Worm (Caenorhabditis elegans) whole organism, early embryonic: ENCODE results near the gene ttr-27.

ENCODE experiments used
- B0310.2 ChIP-seq: sonication (generic microtip); optimal IDR thresholded peaks from 2 replicates; lab custom pipeline; 2016; ENCODE audit warnings: mild to moderate bottlenecking, missing genetic modification characterization, missing compliant biosample characterization
- F13C5.2 ChIP-seq: sonication (generic microtip); optimal IDR thresholded peaks from 2 replicates; lab custom pipeline; 2017; ENCODE audit warnings: mild to moderate bottlenecking, missing genetic modification characterization, inconsistent platforms, missing compliant biosample characterization
- aly-1 ChIP-seq: sonication (generic microtip); optimal IDR thresholded peaks from 2 replicates; lab custom pipeline; 2016; ENCODE audit warnings: missing genetic modification characterization, missing compliant biosample characterization
- ama-1 ChIP-seq: fragments of 150-350 bp; optimal IDR thresholded peaks from 2 replicates; lab custom pipeline; 2014
- ceh-13 ChIP-seq: fragments of 200-800 bp; sonication (Bioruptor generic); optimal IDR thresholded peaks from 2 replicates; lab custom pipeline; 2018; ENCODE audit warnings: mild to moderate bottlenecking, missing genetic modification characterization, missing compliant biosample characterization
- ceh-36 ChIP-seq: sonication (generic microtip); optimal IDR thresholded peaks from 2 replicates; lab custom pipeline; 2016; ENCODE audit warnings: missing genetic modification characterization, inconsistent platforms, missing compliant biosample characterization
- ets-7 ChIP-seq: sonication (generic microtip); optimal IDR thresholded peaks from 2 replicates; lab custom pipeline; 2016; ENCODE audit warnings: missing genotype, missing genetic modification characterization, missing compliant biosample characterization
- flt-1 ChIP-seq: fragments of 200-800 bp; sonication (Bioruptor generic); IDR thresholded peaks from 2 replicates; pipeline ENCODE4 v1.3.6; 2022; ENCODE audit warnings: missing genetic modification characterization, missing compliant biosample characterization
- hmbx-1 ChIP-seq: sonication (generic microtip); optimal IDR thresholded peaks from 2 replicates; lab custom pipeline; 2016; ENCODE audit warnings: mild to moderate bottlenecking, missing genetic modification characterization, missing compliant biosample characterization
- hmg-4 ChIP-seq: fragments of 200-800 bp; sonication (Bioruptor generic); optimal IDR thresholded peaks from 2 replicates; lab custom pipeline; 2018; ENCODE audit warnings: mild to moderate bottlenecking, missing genetic modification characterization, missing compliant biosample characterization
- hnd-1 ChIP-seq: sonication (generic microtip); optimal IDR thresholded peaks from 2 replicates; lab custom pipeline; 2016; ENCODE audit warnings: missing genetic modification characterization, missing compliant biosample characterization
- pes-1 ChIP-seq: fragments of 200-800 bp; sonication (Bioruptor generic); IDR thresholded peaks from 2 replicates; pipeline ENCODE4 v1.3.6; 2022; ENCODE audit warnings: missing genetic modification reagents, missing genetic modification characterization, missing compliant biosample characterization
- scrt-1 ChIP-seq: fragments of 200-800 bp; sonication (Bioruptor generic); IDR thresholded peaks from 2 replicates; pipeline ENCODE4 v1.3.6; 2022; ENCODE audit warnings: missing genetic modification characterization, missing compliant biosample characterization
- sea-1 ChIP-seq: fragments of 200-800 bp; sonication (Bioruptor generic); conservative IDR thresholded peaks from 2 replicates; pipeline ENCODE4 v1.3.6; 2022; ENCODE audit warnings: missing genetic modification characterization, missing compliant biosample characterization
- tbx-11 ChIP-seq: fragments of 200-800 bp; sonication (Bioruptor generic); IDR thresholded peaks from 2 replicates; pipeline ENCODE4 v1.3.6; 2022; ENCODE audit warnings: missing genetic modification characterization, missing compliant biosample characterization
- tbx-37 ChIP-seq: fragments of 200-800 bp; sonication (Bioruptor generic); conservative IDR thresholded peaks from 2 replicates; pipeline ENCODE4 v1.3.6; 2022; ENCODE audit warnings: missing genetic modification reagents, missing genetic modification characterization, missing compliant biosample characterization
- tra-4 ChIP-seq: sonication (generic microtip); optimal IDR thresholded peaks from 2 replicates; lab custom pipeline; 2017; ENCODE audit warnings: missing genetic modification characterization, missing compliant biosample characterization

The ttr-27 gene

DNA sequence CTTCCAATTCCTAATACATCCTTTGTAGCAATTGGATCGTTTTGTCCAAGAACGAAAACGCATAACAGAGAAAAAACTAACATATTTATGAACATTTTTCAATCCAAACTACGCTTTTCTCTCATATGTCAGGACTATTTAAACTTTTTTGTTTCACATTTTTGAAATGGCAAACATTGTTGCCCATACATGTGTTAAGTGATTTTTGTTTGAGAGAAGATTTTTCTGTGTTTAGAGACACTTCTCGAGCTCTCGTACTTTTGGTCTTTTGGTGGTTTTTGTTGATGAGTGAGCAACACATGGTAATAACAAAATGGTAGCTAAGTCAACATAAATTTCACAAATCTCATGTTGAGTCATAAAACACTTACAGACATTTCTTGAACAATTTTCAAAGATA, 1.2 kb upstream of the ttr-27 start, which contains the start of gene ttr-28:
TSS of gene ttr-28 (minus strand) at position 101 of the 400 bp plus-strand sequence.
- no peak for TF ChIP-seq ets-7 (tag; lab: Kevin White, UChicago)
- TF ChIP-seq B0310.2 (tag; lab: Kevin White, UChicago): no peak
- no peak for TF ChIP-seq ceh-13
- TF ChIP-seq F13C5.2 (tag; lab: Kevin White, UChicago): no peak
- no peak for TF ChIP-seq pes-1
- TF ChIP-seq sea-1: no peak
- no peak for TF ChIP-seq scrt-1 (GFP tag; lab: Robert Waterston, UW)
- TF ChIP-seq ceh-36 (tag; lab: Kevin White, UChicago): no peak
- TF ChIP-seq hmg-4 (GFP tag; lab: Kevin White, UChicago): no peak
- no peak for TF ChIP-seq tbx-37

DNA sequence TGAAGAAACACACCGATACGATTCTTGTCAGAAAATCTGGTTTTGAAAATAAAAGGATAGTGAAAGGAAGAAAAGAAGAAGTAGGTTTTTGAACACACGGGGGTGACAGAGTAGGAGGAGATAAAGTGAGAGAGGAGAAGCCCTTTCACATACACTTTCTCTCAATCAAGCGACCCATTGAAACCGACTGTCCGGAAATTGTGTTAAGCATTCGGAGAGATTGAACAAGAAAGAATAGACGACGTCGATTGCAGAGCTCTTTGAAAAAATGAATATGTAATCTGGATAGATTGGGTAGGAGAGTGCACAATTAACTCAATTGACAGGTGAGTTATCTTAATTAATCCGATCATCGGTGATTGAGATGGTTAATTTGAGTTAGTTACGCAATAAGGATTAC, 2.6 kb downstream of the ttr-27 start:
- TF ChIP-seq aly-1 (tag; lab: Kevin White, UChicago) (no peak), tbx-37 (no peak), ceh-36 (tag; lab: Kevin White, UChicago) (no peak), sea-1 (no peak), hmg-4 (GFP tag; lab: Kevin White, UChicago) (no peak), ama-1 (no peak), scrt-1 (GFP tag; lab: Robert Waterston, UW) (no peak), ceh-13 (no peak), B0310.2 (tag; lab: Kevin White, UChicago) (no peak), flt-1 (GFP tag; lab: Robert Waterston, UW) (no peak), hmbx-1 (tag; lab: Kevin White, UChicago) (no peak), ets-7 (tag; lab: Kevin White, UChicago) (no peak)

DNA sequence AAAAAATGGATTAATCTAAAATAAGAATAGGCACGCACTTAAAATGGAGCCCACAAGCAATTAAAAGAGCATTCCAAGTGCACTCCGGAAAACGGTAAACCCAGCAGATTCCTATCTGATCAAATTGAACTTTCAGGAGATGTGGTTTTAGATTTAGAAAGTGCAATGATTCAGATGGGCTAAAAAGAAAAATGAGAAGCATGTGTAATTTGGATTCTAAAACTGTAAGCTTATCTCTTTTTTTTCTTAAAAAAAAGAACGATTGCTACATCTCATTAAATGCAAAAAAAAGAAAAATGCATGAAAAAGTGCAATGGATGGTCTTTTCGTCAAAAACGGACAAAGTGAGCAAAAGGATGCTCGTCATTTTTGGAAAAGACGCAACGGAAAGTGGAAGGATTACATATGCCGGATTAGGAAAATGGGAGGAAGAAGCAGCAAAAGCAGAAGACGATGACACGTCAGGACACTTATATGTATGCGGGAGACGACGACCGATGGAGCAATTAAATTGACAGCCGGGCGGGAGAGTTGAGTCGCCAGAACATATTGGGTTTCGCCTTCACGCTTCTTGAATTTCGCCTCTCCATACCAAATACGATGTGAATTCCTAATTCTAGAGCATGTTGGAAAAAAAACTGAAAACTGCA, 5.2 kb downstream of the ttr-27 start:
- no peak for TF ChIP-seq hmbx-1 (tag; lab: Kevin White, UChicago)
- no peak for TF ChIP-seq tbx-11
- no peak for TF ChIP-seq tbx-37
- no peak for TF ChIP-seq F13C5.2 (tag; lab: Kevin White, UChicago)

DNA sequence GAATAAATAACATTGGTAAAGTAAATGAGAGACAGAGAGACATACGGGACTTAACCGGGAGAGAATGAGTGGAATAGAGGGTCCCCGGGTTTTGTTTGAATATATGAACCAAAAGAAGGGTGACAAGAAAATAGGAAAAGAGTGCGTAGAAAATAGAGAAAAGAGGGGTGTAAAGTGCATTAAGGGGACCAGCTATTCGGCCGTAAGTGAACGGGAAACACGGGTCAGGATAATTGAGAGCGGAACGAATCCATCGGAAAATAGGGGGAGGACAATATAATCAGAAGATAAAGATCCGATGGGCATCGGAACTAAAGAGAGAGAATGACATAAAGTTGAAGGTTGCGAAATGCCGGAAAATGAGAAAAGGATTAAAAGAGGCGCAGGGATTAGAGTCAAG, 6.6 kb downstream of the ttr-27 start:
- TF ChIP-seq tbx-37 (no peak), tbx-11 (no peak), F13C5.2 (tag; lab: Kevin White, UChicago) (no peak), aly-1 (tag; lab: Kevin White, UChicago) (no peak), sea-1 (no peak), hmg-4 (GFP tag; lab: Kevin White, UChicago) (no peak), ceh-36 (tag; lab: Kevin White, UChicago) (no peak), scrt-1 (GFP tag; lab: Robert Waterston, UW) (no peak), ets-7 (tag; lab: Kevin White, UChicago) (no peak), flt-1 (GFP tag; lab: Robert Waterston, UW) (no peak), hmbx-1 (tag; lab: Kevin White, UChicago) (no peak), B0310.2 (tag; lab: Kevin White, UChicago) (no peak), ama-1 (no peak), hnd-1 (tag; lab: Kevin White, UChicago) (no peak)

DNA sequence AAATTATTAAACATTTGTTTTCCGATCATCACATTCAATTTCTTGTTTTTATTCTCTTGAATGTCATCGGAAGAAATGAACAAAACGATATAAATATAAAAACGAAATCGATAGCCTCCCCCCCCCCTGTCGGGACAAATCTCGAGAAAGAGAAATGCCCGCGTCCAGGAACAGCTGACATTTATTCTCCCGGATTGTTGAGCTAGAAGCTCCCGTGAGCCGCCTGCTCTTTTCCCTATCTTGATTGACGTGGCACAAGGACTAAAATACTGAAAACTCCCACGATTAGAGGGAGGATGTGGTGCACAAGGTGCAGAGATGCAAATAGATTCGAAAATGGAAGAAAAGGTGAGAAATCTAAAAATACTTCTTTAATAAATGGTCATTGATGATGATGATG, 7.0 kb downstream of the ttr-27 start:
- TF ChIP-seq aly-1 (tag; lab: Kevin White, UChicago): no peak
- no peak for TF ChIP-seq hmbx-1 (tag; lab: Kevin White, UChicago)
- no peak for TF ChIP-seq pes-1
- TF ChIP-seq ceh-36 (tag; lab: Kevin White, UChicago): no peak
- no peak for TF ChIP-seq B0310.2 (tag; lab: Kevin White, UChicago)
- TF ChIP-seq ets-7 (tag; lab: Kevin White, UChicago): no peak
- TF ChIP-seq ceh-13: no peak
- TF ChIP-seq tbx-37: no peak
- no peak for TF ChIP-seq sea-1
- no peak for TF ChIP-seq hnd-1 (tag; lab: Kevin White, UChicago)
- TF ChIP-seq tra-4 (tag; lab: Kevin White, UChicago): no peak
- no peak for TF ChIP-seq F13C5.2 (tag; lab: Kevin White, UChicago)
- no peak for TF ChIP-seq ama-1
- TF ChIP-seq tbx-11: no peak
- no peak for TF ChIP-seq flt-1 (GFP tag; lab: Robert Waterston, UW)
- no peak for TF ChIP-seq scrt-1 (GFP tag; lab: Robert Waterston, UW)
- TF ChIP-seq hmg-4 (GFP tag; lab: Kevin White, UChicago): no peak

DNA sequence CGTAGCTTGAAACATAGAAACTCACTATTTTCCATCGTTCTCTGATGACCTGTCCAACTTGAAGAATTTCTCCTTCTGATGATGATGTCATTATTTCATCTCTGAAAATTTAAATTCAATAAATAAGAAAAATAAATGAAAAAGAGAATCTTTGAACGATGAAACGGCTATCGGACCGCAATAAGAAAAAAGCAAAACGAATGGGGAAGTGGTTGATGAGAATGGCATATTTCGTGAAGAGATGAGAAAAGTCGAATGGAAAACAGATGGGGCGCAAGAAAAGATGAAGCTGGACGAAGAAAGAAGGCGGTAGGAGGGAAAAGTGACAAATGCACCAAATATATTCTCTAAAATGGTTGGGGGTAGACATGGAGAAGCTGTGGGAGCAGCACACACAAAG, 8.1 kb downstream of the ttr-27 start, which contains the start of gene ttbk-7:
TSS of gene ttbk-7 (minus strand) at position 101 of the 400 bp plus-strand sequence.
- TF ChIP-seq tbx-11: no peak
- TF ChIP-seq sea-1: no peak
- no peak for TF ChIP-seq scrt-1 (GFP tag; lab: Robert Waterston, UW)
- TF ChIP-seq aly-1 (tag; lab: Kevin White, UChicago): no peak
- TF ChIP-seq hmg-4 (GFP tag; lab: Kevin White, UChicago): no peak
- no peak for TF ChIP-seq ets-7 (tag; lab: Kevin White, UChicago)
- no peak for TF ChIP-seq hnd-1 (tag; lab: Kevin White, UChicago)
- TF ChIP-seq B0310.2 (tag; lab: Kevin White, UChicago): no peak
- TF ChIP-seq ceh-13: no peak
- TF ChIP-seq ceh-36 (tag; lab: Kevin White, UChicago): no peak

DNA sequence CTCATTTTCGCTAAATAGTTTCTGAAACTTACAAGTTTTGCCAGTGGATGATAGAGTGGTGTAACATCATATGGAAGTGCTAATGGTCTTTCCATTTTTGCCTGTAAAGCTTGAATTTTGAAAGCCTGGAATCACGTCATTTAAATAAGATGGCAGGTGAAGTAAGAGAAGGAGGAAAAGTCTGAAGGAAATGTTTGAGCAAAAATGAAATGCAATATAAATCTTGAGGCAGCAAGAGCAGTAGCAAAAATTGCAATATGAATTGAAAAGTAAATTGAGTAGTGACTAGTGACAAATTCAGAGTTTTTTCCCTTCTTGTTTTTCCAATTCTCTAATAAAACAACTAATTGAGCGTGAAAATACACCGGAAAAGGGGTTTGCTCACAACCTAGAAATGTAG, 18.0 kb downstream of the ttr-27 start, which contains the start of gene glb-24:
TSS of gene glb-24 (minus strand) at position 101 of the 400 bp plus-strand sequence.
- TF ChIP-seq tra-4 (tag; lab: Kevin White, UChicago) (no peak), ceh-36 (tag; lab: Kevin White, UChicago) (no peak), tbx-37 (no peak), ceh-13 (no peak), ama-1 (no peak), flt-1 (GFP tag; lab: Robert Waterston, UW) (no peak), sea-1 (no peak), tbx-11 (no peak), F13C5.2 (tag; lab: Kevin White, UChicago) (no peak)
